Fruit fly (Drosophila melanogaster) whole organism, pupa: ENCODE results near the gene Raf.

Experiments
- CG10348 ChIP-seq: fragments of 200-800 bp; sonication (Bioruptor generic); IDR thresholded peaks from 2 replicates; pipeline ENCODE4 v1.3.6; 2022; ENCODE audit warnings: missing biosample characterization, missing genetic modification characterization
- CG12605 ChIP-seq: fragments of 200-800 bp; sonication (Bioruptor generic); IDR thresholded peaks from 2 replicates; pipeline ENCODE4 v1.3.6; 2022; ENCODE audit warnings: missing biosample characterization, missing genetic modification characterization
- CG13204 ChIP-seq: fragments of 200-800 bp; sonication (Bioruptor generic); optimal IDR thresholded peaks from 2 replicates; lab custom pipeline; 2018; ENCODE audit warnings: missing biosample characterization, mild to moderate bottlenecking, missing genetic modification characterization, moderate library complexity
- CG14655 ChIP-seq: fragments of 200-800 bp; sonication (Bioruptor generic); optimal IDR thresholded peaks from 3 replicates; lab custom pipeline; 2017; ENCODE audit warnings: mild to moderate bottlenecking, missing biosample characterization, missing genetic modification reagents, missing genetic modification characterization
- CG15710 ChIP-seq: fragments of 200-800 bp; sonication (Bioruptor generic); optimal IDR thresholded peaks from 2 replicates; lab custom pipeline; 2018; ENCODE audit warnings: missing biosample characterization, mild to moderate bottlenecking, missing genetic modification characterization, moderate library complexity
- CG17806 ChIP-seq: fragments of 200-800 bp; sonication (Bioruptor generic); optimal IDR thresholded peaks from 2 replicates; lab custom pipeline; 2018; ENCODE audit warnings: missing biosample characterization, mild to moderate bottlenecking, missing genetic modification characterization, moderate library complexity
- CG32121 ChIP-seq: fragments of 200-800 bp; sonication (Bioruptor generic); IDR thresholded peaks from 2 replicates; pipeline ENCODE4 v1.3.6; 2022; ENCODE audit warnings: missing biosample characterization, missing genetic modification characterization
- CG34367 ChIP-seq: fragments of 200-800 bp; sonication (Bioruptor generic); optimal IDR thresholded peaks from 2 replicates; lab custom pipeline; 2018; ENCODE audit warnings: missing biosample characterization, mild to moderate bottlenecking, missing genetic modification characterization
- CG4496 ChIP-seq: fragments of 200-800 bp; sonication (Bioruptor generic); IDR thresholded peaks from 3 replicates; pipeline ENCODE4 v1.3.6; 2022; ENCODE audit warnings: missing biosample characterization, missing genetic modification characterization
- CG8159 ChIP-seq: fragments of 200-800 bp; sonication (Bioruptor generic); optimal IDR thresholded peaks from 3 replicates; lab custom pipeline; 2018; ENCODE audit warnings: missing biosample characterization, mild to moderate bottlenecking, missing genetic modification characterization, moderate library complexity
- CG8301 ChIP-seq: fragments of 200-800 bp; sonication (Bioruptor generic); optimal IDR thresholded peaks from 2 replicates; lab custom pipeline; 2018; ENCODE audit warnings: missing biosample characterization, mild to moderate bottlenecking, missing genetic modification characterization
- CG9948 ChIP-seq: fragments of 200-800 bp; sonication (Bioruptor generic); optimal IDR thresholded peaks from 2 replicates; lab custom pipeline; 2018; ENCODE audit warnings: missing biosample characterization, mild to moderate bottlenecking, missing genetic modification characterization, moderate library complexity
- D1 ChIP-seq: fragments of 200-800 bp; sonication (Bioruptor generic); optimal IDR thresholded peaks from 2 replicates; lab custom pipeline; 2018; ENCODE audit warnings: missing biosample characterization, mild to moderate bottlenecking, missing genetic modification characterization, moderate library complexity
- EcR ChIP-seq: fragments of 200-800 bp; sonication (Bioruptor generic); optimal IDR thresholded peaks from 3 replicates; lab custom pipeline; 2019; ENCODE audit warnings: missing biosample characterization, missing genetic modification characterization, mild to moderate bottlenecking, moderate library complexity, missing genetic modification reagents
- Ets98B ChIP-seq: fragments of 200-800 bp; sonication (Bioruptor generic); IDR thresholded peaks from 2 replicates; pipeline ENCODE4 v1.3.6; 2022; ENCODE audit warnings: missing biosample characterization, missing genetic modification characterization
- Pif1A ChIP-seq: fragments of 200-800 bp; sonication (Bioruptor generic); optimal IDR thresholded peaks from 3 replicates; lab custom pipeline; 2016; ENCODE audit warnings: missing biosample characterization, missing genetic modification characterization
- Pif1B ChIP-seq: fragments of 200-800 bp; sonication (Bioruptor generic); optimal IDR thresholded peaks from 3 replicates; lab custom pipeline; 2016; ENCODE audit warnings: missing biosample characterization, missing genetic modification characterization
- Snoo ChIP-seq: fragments of 200-800 bp; sonication (Bioruptor generic); optimal IDR thresholded peaks from 3 replicates; lab custom pipeline; 2017; ENCODE audit warnings: missing biosample characterization, mild to moderate bottlenecking, missing genetic modification characterization, inconsistent platforms
- fd96Ca ChIP-seq: fragments of 200-800 bp; sonication (Bioruptor generic); IDR thresholded peaks from 3 replicates; pipeline ENCODE4 v1.3.6; 2022; ENCODE audit warnings: missing biosample characterization, missing genetic modification characterization
- gl ChIP-seq: fragments of 200-800 bp; sonication (Bioruptor generic); optimal IDR thresholded peaks from 2 replicates; lab custom pipeline; 2018; ENCODE audit warnings: missing biosample characterization, mild to moderate bottlenecking, missing genetic modification characterization
- rn ChIP-seq: fragments of 200-800 bp; sonication (Bioruptor generic); IDR thresholded peaks from 2 replicates; pipeline ENCODE4 v1.3.6; 2022; ENCODE audit warnings: missing biosample characterization, missing genetic modification characterization

The Raf gene

dm6 chrX:2323661-2324293, 28.5 kb downstream of the Raf start:
- TF ChIP-seq gl (tag; lab: Kevin White, UChicago) (no peak), CG13204 (GFP tag; lab: Kevin White, UChicago) (peak; percentile 91), CG9948 (no peak), EcR (GFP tag; lab: Kevin White, UChicago) (peak; percentile 58), CG4496 (0 out of 3 replicates have a peak, but pooled peaks have one; percentile 9), rn (GFP tag; lab: Robert Waterston, UW) (no peak), CG32121 (GFP tag; lab: Robert Waterston, UW) (no peak)

- TF ChIP-seq D1 (tag; lab: Kevin White, UChicago) (no peak), Pif1B (GFP tag; lab: Kevin White, UChicago) (no peak), CG12605 (no peak), Ets98B (GFP tag; lab: Robert Waterston, UW) (no peak), Snoo (tag; lab: Kevin White, UChicago) (no peak), CG15710 (tag; lab: Kevin White, UChicago) (no peak), CG32121 (GFP tag; lab: Robert Waterston, UW) (no peak), CG8159 (tag; lab: Kevin White, UChicago) (no peak), gl (tag; lab: Kevin White, UChicago) (no peak), CG14655 (GFP tag; lab: Kevin White, UChicago) (no peak)
Observed at dm6 chrX:2325658-2326245, 30.5 kb downstream of the Raf start, which contains the start of gene CG14050. TSS of gene CG14050 (minus strand) at chrX:2326217.

DNA sequence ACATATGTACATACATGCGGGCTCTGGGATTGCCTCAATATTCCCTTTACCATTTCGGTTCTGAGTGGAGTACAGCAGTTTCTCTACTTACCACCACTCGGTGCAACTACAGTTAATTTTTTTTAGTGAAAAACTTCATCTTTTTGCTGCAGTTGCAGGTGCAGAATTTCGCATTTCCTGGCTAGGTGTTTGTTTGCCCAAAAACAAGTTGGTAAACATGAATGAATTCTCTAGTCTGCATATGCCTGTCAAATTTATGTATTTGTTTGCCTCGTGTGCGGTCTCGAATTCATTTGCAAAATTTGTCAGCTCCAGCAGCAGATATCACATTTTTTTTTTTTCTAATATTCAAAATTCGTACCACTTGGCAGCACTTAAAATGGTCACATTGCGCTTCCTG, 31.6 kb downstream of the Raf start, which contains the start of gene CG2854:
TSS of gene CG2854 (plus strand) at position 301 of the 400 bp plus-strand sequence.
- TF ChIP-seq CG17806 (no peak), EcR (GFP tag; lab: Kevin White, UChicago) (no peak), Pif1A (GFP tag; lab: Kevin White, UChicago) (no peak), CG15710 (tag; lab: Kevin White, UChicago) (no peak), gl (tag; lab: Kevin White, UChicago) (no peak), fd96Ca (GFP tag; lab: Robert Waterston, UW) (no peak), rn (GFP tag; lab: Robert Waterston, UW) (no peak), D1 (tag; lab: Kevin White, UChicago) (no peak), CG9948 (no peak), CG12605 (no peak), Snoo (tag; lab: Kevin White, UChicago) (no peak)
- TF ChIP-seq, all 21 proteins: peak for 0

dm6 chrX:2329312-2329711, 34.0 kb downstream of the Raf start:
- TF ChIP-seq CG4496 (0 out of 3 replicates have a peak, but pooled peaks have one; percentile 37), gl (tag; lab: Kevin White, UChicago) (peak; percentile 3), CG8159 (tag; lab: Kevin White, UChicago) (peak; percentile 61), D1 (tag; lab: Kevin White, UChicago) (no peak), rn (GFP tag; lab: Robert Waterston, UW) (no peak), Snoo (tag; lab: Kevin White, UChicago) (peak; percentile 45), CG34367 (peak; percentile 15), CG14655 (GFP tag; lab: Kevin White, UChicago) (peak; percentile 28), CG8301 (tag; lab: Kevin White, UChicago) (no peak), Pif1A (GFP tag; lab: Kevin White, UChicago) (peak; percentile 61), Pif1B (GFP tag; lab: Kevin White, UChicago) (peak; percentile 36), CG17806 (peak; percentile 56), fd96Ca (GFP tag; lab: Robert Waterston, UW) (peak; percentile 46; the same call in 1 of the 3 replicates), CG13204 (GFP tag; lab: Kevin White, UChicago) (peak; percentile 1), CG9948 (peak; percentile 29), CG15710 (tag; lab: Kevin White, UChicago) (peak; percentile 66), EcR (GFP tag; lab: Kevin White, UChicago) (no peak)

DNA sequence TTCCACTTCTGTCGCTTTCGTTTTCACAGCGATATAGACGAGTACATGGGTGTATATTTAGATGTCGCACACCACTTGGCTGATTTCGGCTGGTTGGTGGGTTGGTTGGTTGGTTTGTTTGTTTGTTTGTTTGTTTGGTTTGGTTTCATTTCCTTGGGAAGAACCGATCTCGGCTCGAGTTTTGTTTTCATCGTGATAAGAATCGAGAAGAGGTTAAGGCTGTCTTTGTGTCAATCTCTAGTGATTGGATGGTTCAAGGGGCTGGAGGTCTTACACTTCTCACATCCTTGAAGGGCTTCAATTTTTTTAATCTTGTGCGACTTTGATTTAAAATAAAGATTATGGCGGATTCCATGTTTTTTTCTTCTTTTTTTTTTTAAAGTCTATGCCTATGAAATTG, 37.5 kb downstream of the Raf start:
- no peak for TF ChIP-seq D1 (tag; lab: Kevin White, UChicago)
- TF ChIP-seq CG4496 = no peak
- no peak for TF ChIP-seq CG14655 (GFP tag; lab: Kevin White, UChicago)
- TF ChIP-seq rn (GFP tag; lab: Robert Waterston, UW) = no peak
- TF ChIP-seq CG9948 = no peak
- TF ChIP-seq Pif1B (GFP tag; lab: Kevin White, UChicago) = no peak
- TF ChIP-seq CG34367 = no peak
- no peak for TF ChIP-seq CG8301 (tag; lab: Kevin White, UChicago)
- no peak for TF ChIP-seq CG32121 (GFP tag; lab: Robert Waterston, UW)
- no peak for TF ChIP-seq CG13204 (GFP tag; lab: Kevin White, UChicago)
- TF ChIP-seq CG12605 = no peak
- TF ChIP-seq fd96Ca (GFP tag; lab: Robert Waterston, UW) = no peak
- TF ChIP-seq CG10348 (GFP tag; lab: Robert Waterston, UW) = no peak
- TF ChIP-seq Pif1A (GFP tag; lab: Kevin White, UChicago) = no peak

DNA sequence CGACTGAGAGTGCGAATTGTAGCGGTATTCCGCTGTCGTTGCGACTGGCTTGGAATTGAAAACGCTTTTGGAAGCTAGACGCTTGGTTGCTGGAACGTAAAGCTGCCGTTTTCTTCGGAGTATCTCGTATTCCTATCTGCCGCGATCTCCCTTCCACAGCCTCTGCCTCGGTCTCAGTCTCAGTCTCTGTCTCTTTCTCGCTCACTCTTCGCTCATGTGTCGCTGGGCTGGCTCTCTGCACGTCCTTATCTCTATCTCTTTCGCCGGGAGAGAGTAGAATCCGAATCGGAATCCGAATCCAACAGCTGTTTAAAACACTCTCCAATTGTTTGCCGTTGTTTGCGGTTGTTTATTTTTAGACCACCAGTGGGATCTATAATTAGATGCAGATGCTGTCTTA, 38.8 kb downstream of the Raf start:
- TF ChIP-seq CG15710 (tag; lab: Kevin White, UChicago) = no peak
- TF ChIP-seq fd96Ca (GFP tag; lab: Robert Waterston, UW) = 0 out of 3 replicates have a peak, but pooled peaks have one; percentile 25
